Fruit fly (Drosophila melanogaster) whole organism, wandering third instar larva: Measurements from ENCODE around the gene CG11550.

Experiments used
- Abd-B ChIP-seq: fragments of >200 bp; optimal IDR thresholded peaks from 2 replicates; lab custom pipeline; 2017; ENCODE audit warnings: missing biosample characterization, missing genetic modification characterization
- CG32264 ChIP-seq: fragments of 200-800 bp; sonication (Bioruptor generic); optimal IDR thresholded peaks from 2 replicates; lab custom pipeline; 2016; ENCODE audit warnings: missing biosample characterization, missing genetic modification characterization
- CG9705 ChIP-seq: fragments of 200-800 bp; sonication (Bioruptor generic); optimal IDR thresholded peaks from 2 replicates; lab custom pipeline; 2018; ENCODE audit warnings: missing biosample characterization, mild to moderate bottlenecking, missing genetic modification characterization
- CrebA ChIP-seq: fragments of 200-800 bp; sonication (Bioruptor generic); optimal IDR thresholded peaks from 2 replicates; lab custom pipeline; 2016; ENCODE audit warnings: missing biosample characterization, mild to moderate bottlenecking, missing genetic modification characterization, borderline replicate concordance
- Dfd ChIP-seq: fragments of >200 bp; optimal IDR thresholded peaks from 2 replicates; lab custom pipeline; 2017; ENCODE audit warnings: missing biosample characterization, missing genetic modification characterization
- Dif ChIP-seq: fragments of 200-275, 200-300 bp; sonication (Bioruptor generic); optimal IDR thresholded peaks from 2 replicates; lab custom pipeline; 2018; ENCODE audit warnings: missing biosample characterization, missing genetic modification characterization; ENCODE audit not compliant: partially characterized antibody
- GATAd ChIP-seq: sonication (Bioruptor generic); optimal IDR thresholded peaks from 2 replicates; lab custom pipeline; 2016; ENCODE audit warnings: missing biosample characterization, missing genetic modification characterization
- HLH106 ChIP-seq: fragments of 200-800 bp; optimal IDR thresholded peaks from 3 replicates; lab custom pipeline; 2019; ENCODE audit warnings: missing biosample characterization, mild to moderate bottlenecking, missing genetic modification characterization, moderate library complexity
- Hr78 ChIP-seq: fragments of >200 bp; optimal IDR thresholded peaks from 2 replicates; lab custom pipeline; 2017; ENCODE audit warnings: missing biosample characterization, missing genetic modification characterization
- Hr83 ChIP-seq: fragments of 200-300 bp; sonication (Bioruptor generic); optimal IDR thresholded peaks from 2 replicates; lab custom pipeline; 2016; ENCODE audit warnings: missing biosample characterization, mild to moderate bottlenecking, missing genetic modification characterization, moderate library complexity; ENCODE audit not compliant: poor library complexity, severe bottlenecking
- Myc ChIP-seq: fragments of >200 bp; optimal IDR thresholded peaks from 2 replicates; lab custom pipeline; 2017
- N ChIP-seq: fragments of >200 bp; optimal IDR thresholded peaks from 2 replicates; lab custom pipeline; 2018; ENCODE audit warnings: missing biosample characterization, missing external identifiers, missing genetic modification characterization
- Rel ChIP-seq, 2 experiments: fragments of 200-800 bp; sonication (Bioruptor generic) in 1 of 2; optimal IDR thresholded peaks; 2 replicates in 1 of 2; 3 replicates in 1 of 2; lab custom pipeline; 2016 to 2019; ENCODE audit warnings: mild to moderate bottlenecking in 2 of 2, missing biosample characterization in 2 of 2, missing genetic modification characterization in 2 of 2, moderate library complexity in 1 of 2
- Sp1 ChIP-seq: fragments of 200-800 bp; sonication (Bioruptor generic); optimal IDR thresholded peaks from 3 replicates; lab custom pipeline; 2019; ENCODE audit warnings: missing biosample characterization, mild to moderate bottlenecking, missing genetic modification characterization, moderate library complexity
- Vsx2 ChIP-seq: fragments of 200-300, 225-300 bp; sonication (Bioruptor generic); optimal IDR thresholded peaks from 2 replicates; lab custom pipeline; 2018; ENCODE audit warnings: missing biosample characterization, missing genetic modification characterization; ENCODE audit not compliant: partially characterized antibody
- br ChIP-seq: fragments of 200-800 bp; sonication (Bioruptor generic); optimal IDR thresholded peaks from 2 replicates; lab custom pipeline; 2016; ENCODE audit warnings: missing biosample characterization, missing genetic modification characterization
- brk ChIP-seq: fragments of 200-800 bp; sonication (Bioruptor generic); optimal IDR thresholded peaks from 2 replicates; lab custom pipeline; 2016; ENCODE audit warnings: missing biosample characterization, mild to moderate bottlenecking, missing genetic modification characterization
- dl ChIP-seq, 2 experiments: fragments of 175-275, 200-275 bp in 1 of 2; fragments of 200-275 bp in 1 of 2; sonication (Bioruptor generic); optimal IDR thresholded peaks; lab custom pipeline; 2018; ENCODE audit warnings: mild to moderate bottlenecking in 2 of 2, missing biosample characterization in 2 of 2, missing genetic modification characterization in 2 of 2, moderate library complexity in 2 of 2; ENCODE audit not compliant: partially characterized antibody in 2 of 2, insufficient read depth in 1 of 2
- dmrt93B ChIP-seq: fragments of 200-800 bp; sonication (Bioruptor generic); optimal IDR thresholded peaks from 2 replicates; lab custom pipeline; 2018; ENCODE audit warnings: missing biosample characterization, mild to moderate bottlenecking, missing genetic modification characterization
- dsf ChIP-seq: sonication (Bioruptor generic); optimal IDR thresholded peaks from 2 replicates; lab custom pipeline; 2016; ENCODE audit warnings: missing biosample characterization, missing genetic modification characterization, borderline replicate concordance
- ey ChIP-seq: fragments of 200-800 bp; sonication (Bioruptor generic); optimal IDR thresholded peaks from 2 replicates; lab custom pipeline; 2016; ENCODE audit warnings: missing biosample characterization, missing genetic modification characterization
- foxo ChIP-seq, 2 experiments: fragments of 200-800 bp; sonication (Bioruptor generic); optimal IDR thresholded peaks; 2 replicates in 1 of 2; 3 replicates in 1 of 2; lab custom pipeline; 2016 to 2017; ENCODE audit warnings: missing biosample characterization in 2 of 2, missing genetic modification characterization in 2 of 2
- fru ChIP-seq: fragments of 200-800 bp; sonication (Bioruptor generic); optimal IDR thresholded peaks from 3 replicates; lab custom pipeline; 2016; ENCODE audit warnings: missing biosample characterization, mild to moderate bottlenecking, missing genetic modification characterization
- h ChIP-seq: fragments of 200-800 bp; sonication (Bioruptor generic); optimal IDR thresholded peaks from 3 replicates; lab custom pipeline; 2016; ENCODE audit warnings: missing biosample characterization, mild to moderate bottlenecking, missing genetic modification characterization
- jim ChIP-seq: fragments of 175-275, 200-325 bp; sonication (Bioruptor generic); optimal IDR thresholded peaks from 2 replicates; lab custom pipeline; 2016; ENCODE audit warnings: missing biosample characterization, mild to moderate bottlenecking, missing genetic modification characterization
- pan ChIP-seq: fragments of >200 bp; optimal IDR thresholded peaks from 2 replicates; lab custom pipeline; 2017
- psq ChIP-seq: fragments of 200-800 bp; sonication (Bioruptor generic); optimal IDR thresholded peaks from 3 replicates; lab custom pipeline; 2017; ENCODE audit warnings: missing biosample characterization, mild to moderate bottlenecking, missing genetic modification characterization, moderate library complexity
- rgr ChIP-seq: fragments of 200-800 bp; sonication (Bioruptor generic); optimal IDR thresholded peaks from 3 replicates; lab custom pipeline; 2016; ENCODE audit warnings: missing biosample characterization, mild to moderate bottlenecking, missing genetic modification characterization
- sage ChIP-seq: fragments of 200-800 bp; sonication (Bioruptor generic); optimal IDR thresholded peaks from 2 replicates; lab custom pipeline; 2016; ENCODE audit warnings: missing biosample characterization, mild to moderate bottlenecking, missing genetic modification characterization
- sv ChIP-seq: fragments of 200-800 bp; sonication (Bioruptor generic); optimal IDR thresholded peaks from 3 replicates; lab custom pipeline; 2016; ENCODE audit warnings: missing biosample characterization, missing genetic modification characterization
- tai ChIP-seq: sonication (Bioruptor generic); optimal IDR thresholded peaks from 2 replicates; lab custom pipeline; 2016; ENCODE audit warnings: missing biosample characterization, missing genetic modification characterization
- usp ChIP-seq: fragments of >200 bp; optimal IDR thresholded peaks from 2 replicates; lab custom pipeline; 2017; ENCODE audit warnings: missing biosample characterization, missing genetic modification characterization
- woc ChIP-seq: sonication (Bioruptor generic); optimal IDR thresholded peaks from 2 replicates; lab custom pipeline; 2016; ENCODE audit warnings: missing biosample characterization, mild to moderate bottlenecking, missing genetic modification characterization

Gene CG11550

DNA sequence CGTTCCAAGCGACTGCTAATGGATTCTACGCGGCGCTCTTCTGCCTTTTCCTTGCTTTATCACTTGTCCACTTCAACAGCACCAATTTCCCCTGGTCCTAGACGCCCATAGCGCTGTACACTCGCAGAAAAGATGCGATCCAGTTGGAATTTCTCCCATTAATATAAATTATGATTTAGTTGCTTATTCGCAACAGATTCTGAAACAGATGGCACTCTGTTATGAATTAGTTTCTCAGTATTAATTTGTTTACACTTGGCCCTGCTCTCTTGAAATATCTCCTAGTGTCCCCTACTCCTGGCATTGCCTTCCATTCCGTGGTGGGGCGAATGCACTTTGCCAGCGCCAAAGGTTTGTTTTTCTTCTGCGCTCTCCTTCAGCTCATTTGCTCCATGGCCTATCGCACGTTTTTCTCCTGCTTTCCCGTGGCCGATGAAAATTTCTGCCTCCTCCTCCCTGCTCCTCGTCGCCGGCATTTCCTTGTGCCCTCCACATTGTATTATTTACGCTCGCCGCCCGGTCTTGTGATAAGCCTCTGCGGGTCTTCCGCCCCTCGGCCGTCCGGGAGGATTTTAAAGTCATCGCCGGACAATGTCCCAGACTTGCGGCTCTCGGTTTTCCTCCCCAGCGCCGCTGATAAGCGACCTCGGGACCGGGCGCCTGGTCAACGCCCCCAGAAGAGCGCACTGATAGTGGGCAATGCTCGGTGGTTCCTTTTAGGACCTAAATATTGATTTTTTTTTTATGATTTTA, 26.6 kb upstream of the CG11550 start:
- TF ChIP-seq Myc (lab: Kevin White, UChicago) (no peak), foxo (GFP tag; optimal IDR thresholded peaks at IDR 0.05; lab: Kevin White, UChicago) (no peak), CrebA (GFP tag; lab: Kevin White, UChicago) (no peak), Abd-B (GFP tag; lab: Kevin White, UChicago) (no peak), N (GFP tag; lab: Kevin White, UChicago) (no peak), GATAd (GFP tag; lab: Kevin White, UChicago) (no peak), fru (GFP tag; lab: Kevin White, UChicago) (no peak), jim (no peak), psq (GFP tag; lab: Kevin White, UChicago) (no peak), rgr (no peak), pan (lab: Kevin White, UChicago) (no peak), ey (no peak), dl (GFP tag; optimal IDR thresholded peaks at IDR 0.05; lab: Kevin White, UChicago; ENCODE audit: insufficient read depth in 1 of 2, partially characterized antibody in 2 of 2) (no peak), dmrt93B (GFP tag; lab: Kevin White, UChicago) (no peak), h (GFP tag; lab: Kevin White, UChicago) (no peak), Hr78 (GFP tag; lab: Kevin White, UChicago) (no peak), usp (GFP tag; lab: Kevin White, UChicago) (no peak)
- TF ChIP-seq, all 38 proteins: peak for 0

dm6 chr3R:31704524-31705215, 25.0 kb upstream of the CG11550 start:
- TF ChIP-seq Dfd (GFP tag; lab: Kevin White, UChicago) (no peak), Dif (GFP tag; lab: Kevin White, UChicago) (no peak), brk (no peak), jim (no peak), dl (GFP tag; optimal IDR thresholded peaks at IDR 0.05; lab: Kevin White, UChicago; ENCODE audit: insufficient read depth in 1 of 2, partially characterized antibody in 2 of 2) (no peak)

DNA sequence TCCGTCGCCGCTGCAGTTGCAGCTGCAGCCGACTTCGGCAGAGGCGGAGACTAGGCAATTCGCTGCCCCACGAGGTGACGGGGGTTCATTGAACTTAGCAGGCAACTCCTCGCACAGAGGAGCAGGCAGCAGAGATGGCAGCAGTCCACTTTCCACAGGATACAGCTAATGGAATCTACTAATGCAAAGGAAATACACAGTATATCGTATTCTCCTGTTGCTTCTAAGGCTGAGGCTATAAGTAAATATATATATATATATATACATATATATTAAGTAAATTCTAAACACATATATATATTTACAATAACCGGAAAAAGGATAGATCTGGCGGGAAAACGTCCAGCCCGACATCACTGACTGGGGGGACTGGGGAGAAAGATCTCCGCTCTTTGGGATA, 23.7 kb upstream of the CG11550 start:
- no peak for TF ChIP-seq sv
- TF ChIP-seq psq (GFP tag; lab: Kevin White, UChicago): no peak

DNA sequence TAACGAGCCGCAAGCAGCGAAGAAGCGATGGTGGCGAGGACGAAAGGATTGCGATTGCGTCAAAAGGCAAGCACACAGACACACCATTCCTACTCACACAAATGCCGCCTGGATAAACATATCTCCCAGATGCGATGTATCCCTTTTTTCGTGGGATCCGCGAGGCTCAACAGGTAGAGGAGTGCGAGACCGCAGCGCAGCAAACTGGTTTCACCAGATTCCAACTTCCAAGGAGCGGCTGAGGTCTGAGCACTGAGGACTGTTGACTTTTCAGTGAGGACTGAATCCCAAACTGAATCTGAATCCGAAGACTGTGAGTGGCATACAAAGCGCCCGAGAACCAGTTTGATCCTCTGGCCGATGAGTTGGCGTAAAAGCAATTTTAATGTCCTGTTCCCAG, 22.3 kb upstream of the CG11550 start:
- peak; percentile 14 for TF ChIP-seq h (GFP tag; lab: Kevin White, UChicago)
- TF ChIP-seq pan (lab: Kevin White, UChicago): no peak
- TF ChIP-seq fru (GFP tag; lab: Kevin White, UChicago): peak; percentile 66
- TF ChIP-seq psq (GFP tag; lab: Kevin White, UChicago): peak; percentile 29
- TF ChIP-seq Vsx2 (GFP tag; lab: Kevin White, UChicago): peak; percentile 47
- no peak for TF ChIP-seq sage (GFP tag; lab: Kevin White, UChicago)
- TF ChIP-seq brk: peak; percentile 30
- TF ChIP-seq Rel (GFP tag; optimal IDR thresholded peaks at IDR 0.05; lab: Kevin White, UChicago): no peak
- TF ChIP-seq Rel (tag; optimal IDR thresholded peaks at IDR 0.05; lab: Kevin White, UChicago): peak; percentile 39
- no peak for TF ChIP-seq dl (GFP tag; optimal IDR thresholded peaks at IDR 0.05; lab: Kevin White, UChicago; ENCODE audit: insufficient read depth in 1 of 2, partially characterized antibody in 2 of 2)
- TF ChIP-seq br (GFP tag; lab: Kevin White, UChicago): no peak
- no peak for TF ChIP-seq CrebA (GFP tag; lab: Kevin White, UChicago)
- TF ChIP-seq tai (GFP tag; lab: Kevin White, UChicago): no peak
- no peak for TF ChIP-seq woc (GFP tag; lab: Kevin White, UChicago)
- TF ChIP-seq Dfd (GFP tag; lab: Kevin White, UChicago): no peak
- TF ChIP-seq Hr78 (GFP tag; lab: Kevin White, UChicago): no peak
- TF ChIP-seq HLH106 (tag; lab: Kevin White, UChicago): peak; percentile 12
- no peak for TF ChIP-seq dmrt93B (GFP tag; lab: Kevin White, UChicago)
- TF ChIP-seq foxo (GFP tag; optimal IDR thresholded peaks at IDR 0.05; lab: Kevin White, UChicago): peak in 1 of 2 experiments; percentile 2
- peak; percentile 27 for TF ChIP-seq Dif (GFP tag; lab: Kevin White, UChicago)
- peak; percentile 27 for TF ChIP-seq Hr83 (GFP tag; lab: Kevin White, UChicago)
- TF ChIP-seq rgr: no peak
- no peak for TF ChIP-seq sv
- TF ChIP-seq dsf (GFP tag; lab: Kevin White, UChicago): no peak
- peak; percentile 49 for TF ChIP-seq Sp1 (GFP tag; lab: Kevin White, UChicago)
- peak; percentile 16 for TF ChIP-seq CG9705 (GFP tag; lab: Kevin White, UChicago)
- no peak for TF ChIP-seq CG32264
